Worm (Caenorhabditis elegans) whole organism, L3 larva: ENCODE measurements around the gene srj-53.

Source experiments
- R02D3.7 ChIP-seq: fragments of 150-350 bp; optimal IDR thresholded peaks from 2 replicates; lab custom pipeline; 2014; ENCODE audit warnings: missing biosample characterization, missing genetic modification characterization
- aly-2 ChIP-seq: fragments of 150-350 bp; optimal IDR thresholded peaks from 2 replicates; lab custom pipeline; 2014; ENCODE audit warnings: missing biosample characterization, missing genetic modification characterization
- ama-1 ChIP-seq: fragments of 150-350 bp; optimal IDR thresholded peaks from 2 replicates; lab custom pipeline; 2018
- ceh-16 ChIP-seq: sonication (generic microtip); optimal IDR thresholded peaks from 2 replicates; lab custom pipeline; 2017; ENCODE audit warnings: missing biosample characterization, missing genetic modification characterization
- ceh-82 ChIP-seq: fragments of 150-350 bp; optimal IDR thresholded peaks from 2 replicates; lab custom pipeline; 2014; ENCODE audit warnings: missing biosample characterization, missing genetic modification characterization
- ceh-9 ChIP-seq: sonication (generic microtip); optimal IDR thresholded peaks from 2 replicates; lab custom pipeline; 2018; ENCODE audit warnings: missing biosample characterization, missing genetic modification characterization
- daf-12 ChIP-seq: fragments of 150-350 bp; optimal IDR thresholded peaks from 2 replicates; lab custom pipeline; 2014; ENCODE audit warnings: missing biosample characterization, missing genetic modification reagents, missing genetic modification characterization
- egl-27 ChIP-seq: sonication (generic microtip); optimal IDR thresholded peaks from 4 replicates; lab custom pipeline; 2017; ENCODE audit warnings: missing biosample characterization, missing genetic modification reagents, missing genetic modification characterization
- egl-5 ChIP-seq: fragments of 150-350 bp; optimal IDR thresholded peaks from 2 replicates; lab custom pipeline; 2017; ENCODE audit warnings: missing biosample characterization, missing genetic modification reagents, missing genetic modification characterization, inconsistent platforms
- elt-1 ChIP-seq: fragments of 150-350 bp; optimal IDR thresholded peaks from 2 replicates; lab custom pipeline; 2014; ENCODE audit warnings: missing biosample characterization, missing genetic modification characterization
- elt-2 ChIP-seq: sonication (generic microtip); optimal IDR thresholded peaks from 2 replicates; lab custom pipeline; 2016; ENCODE audit warnings: missing genetic modification reagents, mild to moderate bottlenecking, missing genetic modification characterization, missing compliant biosample characterization
- elt-3 ChIP-seq, 3 experiments: fragments of 150-350 bp in 1 of 3; sonication (generic microtip) in 2 of 3; optimal IDR thresholded peaks; 2 replicates in 2 of 3; 4 replicates in 1 of 3; lab custom pipeline; 2014 to 2017; ENCODE audit warnings: missing biosample characterization in 3 of 3, missing genetic modification characterization in 3 of 3
- fkh-10 ChIP-seq: sonication (generic microtip); optimal IDR thresholded peaks from 2 replicates; lab custom pipeline; 2017; ENCODE audit warnings: missing biosample characterization, missing genetic modification reagents, missing genetic modification characterization
- fos-1 ChIP-seq: fragments of 150-350 bp; optimal IDR thresholded peaks from 2 replicates; lab custom pipeline; 2014; ENCODE audit warnings: missing biosample characterization, missing genetic modification characterization
- hmg-11 ChIP-seq: sonication (generic microtip); optimal IDR thresholded peaks from 2 replicates; lab custom pipeline; 2016; ENCODE audit warnings: missing genetic modification characterization, missing compliant biosample characterization
- lin-15B ChIP-seq: fragments of 150-350 bp; optimal IDR thresholded peaks from 2 replicates; lab custom pipeline; 2014; ENCODE audit warnings: missing biosample characterization, missing genetic modification characterization
- lin-39 ChIP-seq: fragments of 150-350 bp; optimal IDR thresholded peaks from 2 replicates; lab custom pipeline; 2018; ENCODE audit warnings: missing biosample characterization, missing genetic modification reagents, missing genetic modification characterization
- lsy-12 ChIP-seq: sonication (generic microtip); optimal IDR thresholded peaks from 2 replicates; lab custom pipeline; 2016; ENCODE audit warnings: mild to moderate bottlenecking, missing genetic modification characterization, missing compliant biosample characterization
- mdl-1 ChIP-seq: fragments of 150-350 bp; optimal IDR thresholded peaks from 2 replicates; lab custom pipeline; 2014; ENCODE audit warnings: missing biosample characterization, missing genetic modification characterization
- mml-1 ChIP-seq: fragments of 150-350 bp; sonication (generic microtip); optimal IDR thresholded peaks from 3 replicates; lab custom pipeline; 2014; ENCODE audit warnings: missing biosample characterization, missing genetic modification characterization
- nfya-1 ChIP-seq: sonication (generic microtip); optimal IDR thresholded peaks from 2 replicates; lab custom pipeline; 2017; ENCODE audit warnings: missing genetic modification characterization, mild to moderate bottlenecking, missing compliant biosample characterization, antibody characterized with exemption, moderate library complexity; ENCODE audit not compliant: insufficient read depth
- nhr-12 ChIP-seq: fragments of 150-350 bp; optimal IDR thresholded peaks from 2 replicates; lab custom pipeline; 2014; ENCODE audit warnings: missing biosample characterization, missing genetic modification characterization
- nhr-23 ChIP-seq: fragments of 150-350 bp; optimal IDR thresholded peaks from 2 replicates; lab custom pipeline; 2014; ENCODE audit warnings: missing biosample characterization, missing genetic modification reagents, missing genetic modification characterization
- nhr-237 ChIP-seq: fragments of 150-350 bp; optimal IDR thresholded peaks from 2 replicates; lab custom pipeline; 2014; ENCODE audit warnings: missing biosample characterization, missing genetic modification characterization
- nhr-28 ChIP-seq: fragments of 150-350 bp; optimal IDR thresholded peaks from 2 replicates; lab custom pipeline; 2014; ENCODE audit warnings: missing biosample characterization, missing genetic modification characterization
- nhr-67 ChIP-seq: fragments of 150-350 bp; optimal IDR thresholded peaks from 2 replicates; lab custom pipeline; 2014; ENCODE audit warnings: missing biosample characterization, missing genetic modification characterization
- pha-4 ChIP-seq: fragments of 150-350 bp; optimal IDR thresholded peaks from 2 replicates; lab custom pipeline; 2014; ENCODE audit warnings: missing biosample characterization, missing genetic modification reagents, missing genetic modification characterization
- pqm-1 ChIP-seq: fragments of 150-350 bp; optimal IDR thresholded peaks from 2 replicates; lab custom pipeline; 2017; ENCODE audit warnings: missing biosample characterization, missing genetic modification characterization, inconsistent platforms
- skn-1 ChIP-seq: fragments of 150-350 bp; optimal IDR thresholded peaks from 2 replicates; lab custom pipeline; 2014; ENCODE audit warnings: missing biosample characterization, missing genetic modification characterization
- snpc-4 ChIP-seq: fragments of 150-350 bp; optimal IDR thresholded peaks from 2 replicates; lab custom pipeline; 2014; ENCODE audit warnings: missing biosample characterization, missing genetic modification characterization
- tbx-2 ChIP-seq: sonication (generic microtip); optimal IDR thresholded peaks from 2 replicates; lab custom pipeline; 2016; ENCODE audit warnings: mild to moderate bottlenecking, missing genetic modification characterization, missing compliant biosample characterization
- unc-39 ChIP-seq: sonication (generic microtip); optimal IDR thresholded peaks from 4 replicates; lab custom pipeline; 2017; ENCODE audit warnings: missing biosample characterization, missing genetic modification characterization
- unc-62 ChIP-seq: fragments of 150-350 bp; sonication (generic microtip); optimal IDR thresholded peaks from 4 replicates; lab custom pipeline; 2014; ENCODE audit warnings: missing biosample characterization, missing genetic modification reagents, missing genetic modification characterization
- zag-1 ChIP-seq: fragments of 150-350 bp; optimal IDR thresholded peaks from 2 replicates; lab custom pipeline; 2014; ENCODE audit warnings: missing biosample characterization, missing genetic modification characterization
- ztf-11 ChIP-seq: fragments of 150-350 bp; optimal IDR thresholded peaks from 2 replicates; lab custom pipeline; 2014; ENCODE audit warnings: missing biosample characterization, missing genetic modification characterization
- ztf-4 ChIP-seq: fragments of 150-350 bp; optimal IDR thresholded peaks from 2 replicates; lab custom pipeline; 2014; ENCODE audit warnings: missing biosample characterization, missing genetic modification characterization

srj-53 gene

ce11 chrV:689538-689937 lies 5.0 kb downstream of the srj-53 start:
- no peak for TF ChIP-seq tbx-2 (tag; lab: Kevin White, UChicago)
- TF ChIP-seq ceh-82 = no peak
- TF ChIP-seq lsy-12 (tag; lab: Kevin White, UChicago) = no peak
- no peak for TF ChIP-seq daf-12
- TF ChIP-seq nhr-23 (tag; lab: Kevin White, UChicago) = no peak
- TF ChIP-seq mml-1 (tag; lab: Kevin White, UChicago) = no peak
- TF ChIP-seq ama-1 (lab: Kevin White, UChicago) = no peak
- no peak for TF ChIP-seq hmg-11 (tag; lab: Kevin White, UChicago)
- no peak for TF ChIP-seq unc-62 (GFP tag; lab: Kevin White, UChicago)
- TF ChIP-seq R02D3.7 (tag; lab: Kevin White, UChicago) = no peak
- TF ChIP-seq ztf-4 (tag; lab: Kevin White, UChicago) = no peak
- TF ChIP-seq nfya-1 (tag; lab: Kevin White, UChicago) = no peak
- TF ChIP-seq pha-4 (tag; lab: Kevin White, UChicago) = no peak
- TF ChIP-seq nhr-28 (tag; lab: Kevin White, UChicago) = no peak
- TF ChIP-seq ceh-9 (tag; lab: Kevin White, UChicago) = no peak
- no peak for TF ChIP-seq egl-5 (tag; lab: Kevin White, UChicago)

- TF ChIP-seq unc-39 (tag; lab: Kevin White, UChicago) (no peak), elt-1 (tag; lab: Kevin White, UChicago) (no peak), fkh-10 (no peak), ceh-82 (no peak), nhr-12 (no peak), ceh-9 (tag; lab: Kevin White, UChicago) (no peak), aly-2 (tag; lab: Kevin White, UChicago) (no peak), ztf-11 (tag; lab: Kevin White, UChicago) (no peak), nhr-237 (no peak), mml-1 (tag; lab: Kevin White, UChicago) (no peak), ceh-16 (tag; lab: Kevin White, UChicago) (no peak), fos-1 (tag; lab: Kevin White, UChicago) (no peak), mdl-1 (tag; lab: Kevin White, UChicago) (no peak), elt-3 (tag; optimal IDR thresholded peaks at IDR 0.05; lab: Kevin White, UChicago) (no peak), skn-1 (tag; lab: Kevin White, UChicago) (no peak), lsy-12 (tag; lab: Kevin White, UChicago) (no peak), lin-39 (tag; lab: Kevin White, UChicago) (no peak), nhr-67 (tag; lab: Kevin White, UChicago) (no peak), zag-1 (tag; lab: Kevin White, UChicago) (no peak), nhr-23 (tag; lab: Kevin White, UChicago) (no peak)
Measured at ce11 chrV:687384-687783, 7.1 kb downstream of the srj-53 start, which contains the start of gene H25P19.1. Gene H25P19.1 (plus strand): TSS chrV:687684.

DNA sequence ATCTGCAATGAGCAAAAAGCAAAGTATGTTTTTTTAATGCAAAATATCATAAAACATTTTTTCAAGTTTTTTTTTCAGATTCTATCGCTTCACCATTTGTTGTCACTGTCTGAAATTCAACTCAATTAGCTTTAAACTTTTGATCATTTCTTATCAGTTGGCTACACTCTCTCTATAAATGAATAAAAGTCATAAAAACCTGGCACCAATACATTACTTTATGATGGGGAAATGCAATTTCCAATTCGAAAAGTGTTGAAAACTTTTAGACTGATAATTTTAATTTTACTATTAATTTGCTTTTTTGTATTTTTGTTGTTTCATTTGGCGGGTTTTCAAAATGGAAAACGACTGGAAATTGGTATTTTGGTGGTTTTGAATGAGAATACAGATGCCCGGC lies 10.7 kb downstream of the srj-53 start, which contains the start of gene F31F4.1:
Gene F31F4.1 (plus strand): TSS at position 203 of the 400 bp plus-strand sequence.
- TF ChIP-seq elt-2 (tag; lab: Kevin White, UChicago) (peak; percentile 66), pqm-1 (tag; lab: Kevin White, UChicago) (peak; percentile 44), nhr-23 (tag; lab: Kevin White, UChicago) (no peak), fkh-10 (no peak), ceh-9 (tag; lab: Kevin White, UChicago) (no peak), snpc-4 (tag; lab: Kevin White, UChicago) (no peak)

ce11 chrV:682031-682430 lies 12.5 kb downstream of the srj-53 start, which contains the start of gene srx-23:
Gene srx-23 (plus strand): TSS chrV:682331.
- TF ChIP-seq ceh-82 = no peak
- TF ChIP-seq nhr-67 (tag; lab: Kevin White, UChicago) = no peak
- no peak for TF ChIP-seq fkh-10
- TF ChIP-seq nhr-12 = no peak
- no peak for TF ChIP-seq ztf-4 (tag; lab: Kevin White, UChicago)
- no peak for TF ChIP-seq egl-27 (tag; lab: Kevin White, UChicago)
- TF ChIP-seq skn-1 (tag; lab: Kevin White, UChicago) = no peak
- no peak for TF ChIP-seq elt-3 (tag; optimal IDR thresholded peaks at IDR 0.05; lab: Kevin White, UChicago)
- TF ChIP-seq lin-15B = no peak
- TF ChIP-seq lsy-12 (tag; lab: Kevin White, UChicago) = no peak
- TF ChIP-seq tbx-2 (tag; lab: Kevin White, UChicago) = no peak
- TF ChIP-seq mml-1 (tag; lab: Kevin White, UChicago) = no peak
- TF ChIP-seq ama-1 (lab: Kevin White, UChicago) = no peak
- no peak for TF ChIP-seq ceh-9 (tag; lab: Kevin White, UChicago)
- TF ChIP-seq unc-62 (GFP tag; lab: Kevin White, UChicago) = no peak
